Worm (Caenorhabditis elegans) whole organism, mixed stage, embryonic: ENCODE results near the gene ZK686.2.

Experiments used
- elt-1 ChIP-seq: sonication (generic microtip); optimal IDR thresholded peaks from 2 replicates; lab custom pipeline; 2017; ENCODE audit warnings: missing genetic modification characterization, mild to moderate bottlenecking, missing compliant biosample characterization, antibody characterized with exemption, moderate library complexity, borderline replicate concordance; ENCODE audit not compliant: insufficient read depth
- elt-3 ChIP-seq: fragments of 150-350 bp; optimal IDR thresholded peaks from 2 replicates; lab custom pipeline; 2014; ENCODE audit warnings: missing biosample characterization, missing genetic modification characterization
- hlh-1 ChIP-seq: fragments of 150-350 bp; optimal IDR thresholded peaks from 2 replicates; lab custom pipeline; 2014; ENCODE audit warnings: missing biosample characterization, missing genetic modification reagents, missing genetic modification characterization
- lin-32 ChIP-seq: fragments of 200-800 bp; sonication (Bioruptor generic); optimal IDR thresholded peaks from 2 replicates; lab custom pipeline; 2018; ENCODE audit warnings: mild to moderate bottlenecking, missing genetic modification characterization, missing compliant biosample characterization
- mls-2 ChIP-seq: sonication (generic microtip); optimal IDR thresholded peaks from 2 replicates; lab custom pipeline; 2016; ENCODE audit warnings: mild to moderate bottlenecking, missing genetic modification characterization, moderate library complexity, missing compliant biosample characterization
- nhr-2 ChIP-seq: fragments of 150-350 bp; optimal IDR thresholded peaks from 2 replicates; lab custom pipeline; 2014; ENCODE audit warnings: missing biosample characterization, missing genetic modification characterization
- nhr-237 ChIP-seq: fragments of 150-350 bp; optimal IDR thresholded peaks from 2 replicates; lab custom pipeline; 2014; ENCODE audit warnings: missing biosample characterization, missing genetic modification characterization
- pha-4 ChIP-seq: fragments of 150-350 bp; optimal IDR thresholded peaks from 2 replicates; lab custom pipeline; 2018; ENCODE audit warnings: missing biosample characterization, missing genetic modification reagents, missing genetic modification characterization
- snpc-4 ChIP-seq: fragments of 150-350 bp; optimal IDR thresholded peaks from 2 replicates; lab custom pipeline; 2014; ENCODE audit warnings: missing biosample characterization, missing genetic modification characterization
- tbx-8 ChIP-seq: fragments of 200-800 bp; sonication (Bioruptor generic); optimal IDR thresholded peaks from 2 replicates; lab custom pipeline; 2018; ENCODE audit warnings: mild to moderate bottlenecking, missing genetic modification characterization, moderate library complexity, missing compliant biosample characterization
- unc-39 ChIP-seq: fragments of 150-350 bp; optimal IDR thresholded peaks from 2 replicates; lab custom pipeline; 2014; ENCODE audit warnings: missing biosample characterization, missing genetic modification characterization
- unc-62 ChIP-seq: fragments of 150-350 bp; optimal IDR thresholded peaks from 2 replicates; lab custom pipeline; 2014; ENCODE audit warnings: missing biosample characterization, missing genetic modification reagents, missing genetic modification characterization
- zip-8 ChIP-seq: fragments of 150-350 bp; optimal IDR thresholded peaks from 2 replicates; lab custom pipeline; 2014; ENCODE audit warnings: missing biosample characterization, missing genetic modification characterization
- ztf-11 ChIP-seq: fragments of 150-350 bp; optimal IDR thresholded peaks from 2 replicates; lab custom pipeline; 2014; ENCODE audit warnings: missing biosample characterization, missing genetic modification characterization

DNA sequence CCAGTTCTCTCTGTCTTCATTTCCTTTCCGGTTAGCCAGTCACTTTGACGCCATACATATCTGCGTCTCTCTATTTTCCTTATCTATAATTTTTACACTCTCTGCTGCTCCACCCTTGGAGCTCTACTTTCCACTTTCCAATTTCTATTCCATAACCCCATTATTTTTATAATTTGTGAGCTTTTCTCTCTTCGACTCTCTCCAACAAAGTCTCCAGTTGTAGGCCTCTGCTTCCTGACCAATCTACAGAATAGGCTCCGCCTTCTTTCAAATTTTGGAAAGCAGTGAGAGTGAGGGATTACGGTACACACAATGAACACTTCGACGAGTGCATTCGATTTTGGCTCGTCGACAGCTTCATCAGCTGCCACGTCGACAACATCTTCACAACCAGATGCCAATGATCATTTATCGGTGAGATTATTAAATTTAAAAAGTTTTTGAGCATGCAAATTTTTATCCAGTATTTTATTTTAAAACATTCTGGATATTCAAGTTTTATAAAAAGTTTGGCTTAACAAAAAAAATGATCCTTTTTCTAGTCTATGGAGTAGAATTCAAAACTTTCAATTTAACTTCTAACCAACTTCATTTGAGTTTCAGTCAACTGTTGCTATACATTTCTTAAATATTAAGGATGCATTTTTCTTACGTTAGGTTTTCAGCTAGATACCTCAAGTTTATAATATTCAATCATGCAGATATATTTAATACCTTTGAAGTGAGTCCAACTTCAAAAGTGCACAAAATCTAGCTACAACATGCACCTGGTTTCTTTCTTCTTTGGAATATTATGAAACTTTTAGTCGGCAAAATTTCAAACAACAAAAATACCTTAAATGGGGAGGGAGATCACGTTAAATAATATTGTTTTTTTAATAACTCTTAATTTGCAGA, 48.6 kb upstream of the ZK686.2 start, which contains the start of gene egl-5:
- TF ChIP-seq elt-3 (tag; lab: Kevin White, UChicago) (no peak), nhr-237 (tag; lab: Kevin White, UChicago) (no peak), pha-4 (no peak), snpc-4 (tag; lab: Kevin White, UChicago) (no peak), unc-62 (no peak), ztf-11 (tag; lab: Kevin White, UChicago) (no peak), hlh-1 (tag; lab: Kevin White, UChicago) (no peak), lin-32 (GFP tag; lab: Kevin White, UChicago) (no peak), nhr-2 (tag; lab: Kevin White, UChicago) (no peak), zip-8 (tag; lab: Kevin White, UChicago) (peak; percentile 100), elt-1 (no peak), tbx-8 (no peak), unc-39 (tag; lab: Kevin White, UChicago) (no peak), mls-2 (tag; lab: Kevin White, UChicago) (no peak)
